Worm (Caenorhabditis elegans) whole organism, midembryonic: ENCODE measurements around the gene T03F7.6.
"Not testable (repeated sequence)": the region's sequence is repeated elsewhere in the genome, so short reads cannot be mapped to it uniquely, and the experiment has no call there.

Experiments
- T22C8.4 ChIP-seq: fragments of 200-800 bp; sonication (Bioruptor generic); IDR thresholded peaks from 2 replicates; pipeline ENCODE4 v1.3.6; 2022; ENCODE audit warnings: missing genetic modification characterization, missing compliant biosample characterization
- cog-1 ChIP-seq: sonication (generic microtip); optimal IDR thresholded peaks from 2 replicates; lab custom pipeline; 2016; ENCODE audit warnings: missing genetic modification characterization, missing compliant biosample characterization
- flt-1 ChIP-seq: fragments of 200-800 bp; sonication (Bioruptor generic); IDR thresholded peaks from 2 replicates; pipeline ENCODE4 v1.3.6; 2022; ENCODE audit warnings: missing genetic modification characterization, missing compliant biosample characterization
- klf-2 ChIP-seq: fragments of 200-800 bp; sonication (Bioruptor generic); conservative IDR thresholded peaks from 2 replicates; pipeline ENCODE4 v1.3.6; 2022; ENCODE audit warnings: missing genetic modification reagents, missing genetic modification characterization, missing compliant biosample characterization
- med-1 ChIP-seq: sonication (generic microtip); optimal IDR thresholded peaks from 2 replicates; lab custom pipeline; 2017; ENCODE audit warnings: missing genetic modification characterization, mild to moderate bottlenecking, missing compliant biosample characterization, antibody characterized with exemption, missing genetic modification reagents; ENCODE audit not compliant: insufficient read depth
- ref-1 ChIP-seq: fragments of 200-800 bp; sonication (Bioruptor generic); conservative IDR thresholded peaks from 2 replicates; pipeline ENCODE4 v1.3.6; 2022; ENCODE audit warnings: missing genetic modification reagents, missing genetic modification characterization, missing compliant biosample characterization
- tab-1 ChIP-seq: fragments of 200-800 bp; sonication (Bioruptor generic); IDR thresholded peaks from 2 replicates; pipeline ENCODE4 v1.3.6; 2022; ENCODE audit warnings: missing genetic modification characterization, missing compliant biosample characterization
- ztf-23 ChIP-seq: fragments of 200-800 bp; sonication (Bioruptor generic); IDR thresholded peaks from 2 replicates; pipeline ENCODE4 v1.3.6; 2022; ENCODE audit warnings: missing genetic modification reagents, missing genetic modification characterization, missing compliant biosample characterization
- ztf-29 ChIP-seq: fragments of 200-800 bp; sonication (Bioruptor generic); IDR thresholded peaks from 2 replicates; pipeline ENCODE4 v1.3.6; 2022; ENCODE audit warnings: missing genetic modification reagents, missing genetic modification characterization, missing compliant biosample characterization

The T03F7.6 gene

DNA sequence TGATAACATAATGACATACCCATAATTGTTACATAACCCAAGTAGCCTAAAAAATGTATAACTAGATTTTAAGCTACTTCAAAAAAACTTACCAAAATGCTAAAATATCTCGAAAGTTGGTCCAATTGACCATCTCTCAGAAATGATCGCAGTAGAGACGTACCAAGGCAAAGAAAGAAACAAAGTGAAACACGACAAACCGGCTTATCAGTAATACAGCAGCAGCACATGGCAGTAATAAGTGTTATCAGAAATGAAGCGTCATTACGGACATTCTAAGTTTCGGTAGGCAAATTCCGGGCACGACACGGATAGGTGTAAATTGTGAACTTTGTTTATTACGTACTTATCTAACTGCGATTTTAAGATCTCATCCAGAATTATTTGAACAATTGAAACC lies 29.0 kb upstream of the T03F7.6 start, which contains the start of gene cln-3.1:
Gene cln-3.1 (minus strand): TSS at position 171 of the 400 bp plus-strand sequence.
- TF ChIP-seq ztf-29 (GFP tag; lab: Robert Waterston, UW) (no peak), med-1 (GFP tag; lab: Kevin White, UChicago) (no peak), cog-1 (tag; lab: Kevin White, UChicago) (no peak), tab-1 (no peak), flt-1 (no peak), ref-1 (GFP tag; lab: Robert Waterston, UW) (no peak), klf-2 (GFP tag; lab: Robert Waterston, UW) (no peak), T22C8.4 (no peak), ztf-23 (GFP tag; lab: Robert Waterston, UW) (no peak)

DNA sequence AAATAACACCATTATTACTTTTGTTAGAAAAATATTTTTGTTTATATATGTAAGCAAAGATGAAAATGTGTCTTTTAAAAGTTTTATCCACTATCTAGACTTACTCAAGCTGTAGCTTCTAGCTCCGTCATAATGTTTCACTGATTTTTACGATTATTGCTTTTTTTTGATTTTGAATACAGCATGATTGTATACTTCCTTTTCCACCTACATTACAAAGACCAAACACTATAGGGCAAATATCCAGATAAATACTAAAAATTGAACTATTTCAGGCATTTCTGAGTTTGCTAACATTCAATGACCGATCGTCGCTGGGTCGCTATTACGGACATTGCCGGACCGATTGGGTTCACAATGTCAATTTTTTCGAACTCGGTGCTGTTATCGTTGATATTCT lies 27.8 kb upstream of the T03F7.6 start, which contains the start of gene str-116:
Gene str-116 (plus strand): TSS at position 301 of the 400 bp plus-strand sequence.
- TF ChIP-seq tab-1 (no peak), med-1 (GFP tag; lab: Kevin White, UChicago) (no peak), klf-2 (GFP tag; lab: Robert Waterston, UW) (no peak), ztf-29 (GFP tag; lab: Robert Waterston, UW) (no peak), cog-1 (tag; lab: Kevin White, UChicago) (no peak), T22C8.4 (no peak), ref-1 (GFP tag; lab: Robert Waterston, UW) (no peak), flt-1 (no peak), ztf-23 (GFP tag; lab: Robert Waterston, UW) (no peak)

DNA sequence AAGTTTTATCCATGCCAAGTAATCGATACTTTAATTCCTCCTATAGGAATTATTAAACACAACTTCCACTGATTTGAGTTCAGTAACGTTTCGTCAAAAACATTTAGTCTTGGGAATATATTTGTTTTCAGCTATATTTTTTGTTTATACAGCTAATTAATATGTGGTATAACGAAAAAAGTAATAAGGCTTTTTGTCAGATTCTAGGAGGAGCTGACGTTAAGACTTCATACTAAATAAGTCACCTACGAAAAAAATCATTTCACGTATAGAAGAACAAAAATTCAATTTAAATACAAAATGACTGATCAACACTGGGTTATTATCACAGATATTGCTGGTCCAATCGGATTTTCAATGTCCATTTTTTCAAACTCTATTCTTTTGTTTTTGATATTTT lies 25.7 kb upstream of the T03F7.6 start, which contains the start of gene str-115:
Gene str-115 (plus strand): TSS at position 301 of the 400 bp plus-strand sequence.
- TF ChIP-seq ztf-29 (GFP tag; lab: Robert Waterston, UW), result no peak
- TF ChIP-seq tab-1, result no peak
- no peak for TF ChIP-seq flt-1
- TF ChIP-seq T22C8.4, result no peak
- no peak for TF ChIP-seq ref-1 (GFP tag; lab: Robert Waterston, UW)
- TF ChIP-seq med-1 (GFP tag; lab: Kevin White, UChicago), result no peak
- TF ChIP-seq cog-1 (tag; lab: Kevin White, UChicago), result no peak
- no peak for TF ChIP-seq klf-2 (GFP tag; lab: Robert Waterston, UW)
- no peak for TF ChIP-seq ztf-23 (GFP tag; lab: Robert Waterston, UW)

DNA sequence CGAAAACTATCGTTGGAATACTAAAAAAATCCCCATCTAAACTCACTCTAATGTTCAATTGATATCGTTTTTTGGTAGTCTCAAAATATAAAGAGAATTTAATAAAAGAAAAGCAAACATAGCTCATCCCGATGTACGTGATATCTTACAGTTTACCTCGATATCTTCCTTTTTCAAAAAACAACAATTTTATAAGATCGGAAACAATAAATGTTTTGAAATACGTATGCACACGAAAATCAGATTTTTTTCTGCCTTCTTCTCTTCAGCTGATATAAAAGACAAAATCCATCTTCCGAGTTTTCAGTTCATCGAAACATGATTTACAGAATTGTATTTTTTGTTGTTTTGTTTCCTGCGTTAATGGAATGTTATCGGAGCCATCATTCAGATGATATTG lies 23.4 kb upstream of the T03F7.6 start, which contains the start of gene clec-222:
Gene clec-222 (plus strand): TSS at position 301 of the 400 bp plus-strand sequence.
- TF ChIP-seq T22C8.4 (no peak), ref-1 (GFP tag; lab: Robert Waterston, UW) (no peak), tab-1 (no peak)

DNA sequence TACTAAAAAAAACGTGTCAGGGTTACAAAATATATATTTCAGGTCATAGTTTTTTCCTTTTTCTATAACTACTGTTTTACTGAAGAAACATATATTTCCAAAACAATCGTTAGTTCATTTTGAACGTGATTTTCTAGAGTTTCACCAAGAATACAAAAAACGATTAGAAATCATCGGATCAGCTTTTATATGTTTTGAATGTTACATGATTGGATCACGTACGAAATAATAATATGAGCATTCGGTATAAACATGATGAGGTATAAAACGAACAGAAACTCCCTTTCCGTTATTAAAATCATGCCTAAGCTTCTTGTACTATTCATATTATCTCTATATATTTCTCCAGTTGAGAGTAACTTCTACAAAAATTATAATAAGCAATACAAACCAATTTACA lies 21.6 kb upstream of the T03F7.6 start, which contains the start of gene clec-223:
Gene clec-223 (plus strand): TSS at position 301 of the 400 bp plus-strand sequence.
- TF ChIP-seq T22C8.4, result no peak
- TF ChIP-seq klf-2 (GFP tag; lab: Robert Waterston, UW), result no peak
- TF ChIP-seq cog-1 (tag; lab: Kevin White, UChicago), result no peak
- no peak for TF ChIP-seq ztf-29 (GFP tag; lab: Robert Waterston, UW)
- no peak for TF ChIP-seq ref-1 (GFP tag; lab: Robert Waterston, UW)
- no peak for TF ChIP-seq flt-1
- TF ChIP-seq med-1 (GFP tag; lab: Kevin White, UChicago), result no peak
- no peak for TF ChIP-seq tab-1

DNA sequence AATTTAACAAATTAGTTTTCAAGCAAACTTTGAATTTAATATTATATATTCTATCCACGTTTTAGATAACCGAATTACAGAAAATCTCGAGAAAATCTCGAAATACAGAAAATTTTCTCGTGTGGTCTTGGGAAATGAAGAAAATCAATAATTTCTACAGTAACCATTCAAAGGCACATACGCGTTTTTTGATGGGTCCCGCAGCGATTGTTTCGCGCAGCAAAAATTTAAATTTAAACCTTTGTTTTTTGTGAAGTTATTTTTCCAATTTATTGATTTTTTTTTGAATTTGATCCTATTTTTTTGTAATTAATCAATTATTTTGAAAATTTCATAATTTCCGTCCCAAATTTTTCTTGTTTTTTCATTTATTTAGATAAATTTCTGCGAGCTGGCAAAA lies 14.9 kb upstream of the T03F7.6 start:
- TF ChIP-seq cog-1 (tag; lab: Kevin White, UChicago), result no peak
- TF ChIP-seq ztf-23 (GFP tag; lab: Robert Waterston, UW), result no peak
- peak; percentile 62 for TF ChIP-seq T22C8.4
- no peak for TF ChIP-seq flt-1
- TF ChIP-seq med-1 (GFP tag; lab: Kevin White, UChicago), result no peak
- no peak for TF ChIP-seq ztf-29 (GFP tag; lab: Robert Waterston, UW)

DNA sequence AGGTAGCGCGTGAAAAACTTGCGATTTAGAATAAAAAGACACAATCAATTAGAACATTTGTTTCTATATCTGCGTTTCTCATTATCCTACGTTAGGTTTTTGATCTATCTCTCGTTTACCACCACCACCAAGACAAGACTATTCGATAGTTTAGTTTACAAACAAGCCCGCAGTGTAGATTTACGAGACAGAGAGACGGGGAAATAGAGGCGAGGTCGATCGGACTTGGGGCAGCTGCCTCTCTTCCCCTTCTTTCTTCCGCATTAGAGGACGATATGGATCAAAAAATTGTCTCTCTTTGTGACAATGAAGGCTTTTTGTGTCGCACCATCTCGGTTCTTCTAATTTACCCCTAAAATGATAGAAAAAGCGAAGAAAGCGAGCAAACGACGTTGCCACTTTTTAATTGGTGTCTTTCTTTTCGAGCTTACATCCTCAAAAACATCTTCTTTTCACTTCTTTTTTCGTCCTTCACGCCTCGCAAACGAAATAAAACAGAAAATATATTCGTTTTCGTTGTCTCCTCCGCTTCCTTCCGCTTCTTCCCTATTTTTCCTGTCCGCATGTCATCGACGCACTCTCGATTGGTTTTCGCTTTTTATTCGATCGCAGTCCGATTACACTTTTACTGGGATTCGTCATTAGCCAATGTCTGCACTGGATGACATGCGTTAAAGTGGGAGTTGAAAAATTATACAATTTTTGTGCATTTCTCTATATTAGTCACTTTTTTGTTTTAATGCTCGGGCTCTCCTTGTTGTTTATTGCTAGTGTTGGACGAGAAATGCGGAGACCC lies 12.9 kb upstream of the T03F7.6 start:
- TF ChIP-seq klf-2 (GFP tag; lab: Robert Waterston, UW) (no peak), med-1 (GFP tag; lab: Kevin White, UChicago) (no peak), tab-1 (no peak), ref-1 (GFP tag; lab: Robert Waterston, UW) (no peak), flt-1 (no peak), ztf-29 (GFP tag; lab: Robert Waterston, UW) (0 out of 2 replicates have a peak, but pooled peaks have one; percentile 11), cog-1 (tag; lab: Kevin White, UChicago) (peak; percentile 55), T22C8.4 (no peak)

DNA sequence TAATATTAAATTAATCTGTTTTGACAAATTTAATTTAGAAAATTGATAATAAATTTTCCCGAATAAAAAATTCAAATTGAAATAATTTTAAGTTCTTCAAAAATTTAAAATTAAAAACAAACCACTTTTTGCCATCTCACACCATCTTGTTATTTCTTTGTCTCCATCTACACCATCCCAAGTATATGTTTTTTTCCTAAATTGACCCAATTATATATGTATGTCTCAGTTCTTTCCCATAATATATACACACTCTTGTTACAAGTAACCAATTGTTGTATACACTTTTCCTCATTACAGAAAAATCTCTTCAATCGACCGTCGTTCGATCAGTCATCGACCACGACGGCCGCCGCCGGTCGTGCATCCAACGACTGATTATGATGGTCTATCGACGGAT lies 12.2 kb upstream of the T03F7.6 start, which contains the start of gene gly-20:
Gene gly-20 (plus strand): TSS at position 301 of the 400 bp plus-strand sequence.
- TF ChIP-seq klf-2 (GFP tag; lab: Robert Waterston, UW), result no peak
- no peak for TF ChIP-seq flt-1
- no peak for TF ChIP-seq ref-1 (GFP tag; lab: Robert Waterston, UW)
- TF ChIP-seq ztf-29 (GFP tag; lab: Robert Waterston, UW), result no peak
- no peak for TF ChIP-seq cog-1 (tag; lab: Kevin White, UChicago)
- no peak for TF ChIP-seq ztf-23 (GFP tag; lab: Robert Waterston, UW)
- no peak for TF ChIP-seq tab-1
- no peak for TF ChIP-seq med-1 (GFP tag; lab: Kevin White, UChicago)
- no peak for TF ChIP-seq T22C8.4

DNA sequence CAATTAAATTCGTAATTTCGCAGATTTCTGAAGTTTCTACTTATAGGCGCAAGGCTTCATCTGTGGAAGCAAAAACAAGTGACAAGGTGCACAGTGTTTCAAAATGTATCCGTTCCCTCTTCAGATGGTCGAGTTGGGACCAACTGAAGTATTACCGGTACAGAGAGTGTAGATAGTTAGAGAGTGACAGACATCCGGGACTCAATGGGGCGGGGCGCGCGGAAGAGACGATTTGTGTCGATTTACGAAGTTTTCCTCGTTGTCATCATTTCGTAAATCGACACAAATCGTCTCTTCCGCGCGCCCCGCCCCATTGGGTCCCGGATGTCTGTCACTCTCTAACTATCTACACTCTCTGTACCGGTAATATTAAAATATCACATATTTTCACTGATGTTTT lies 8.4 kb upstream of the T03F7.6 start, which contains the start of gene C03E10.3:
Gene C03E10.3 (plus strand): TSS at position 301 of the 400 bp plus-strand sequence.
- TF ChIP-seq klf-2 (GFP tag; lab: Robert Waterston, UW); ztf-29 (GFP tag; lab: Robert Waterston, UW); cog-1 (tag; lab: Kevin White, UChicago): not testable (repeated sequence)
